Worm (Caenorhabditis elegans): ENCODE results near the gene gnrr-5.
"Not testable (repeated sequence)": the region's sequence is repeated elsewhere in the genome, so short reads cannot be mapped to it uniquely, and the experiment has no call there.

The gnrr-5 gene

DNA sequence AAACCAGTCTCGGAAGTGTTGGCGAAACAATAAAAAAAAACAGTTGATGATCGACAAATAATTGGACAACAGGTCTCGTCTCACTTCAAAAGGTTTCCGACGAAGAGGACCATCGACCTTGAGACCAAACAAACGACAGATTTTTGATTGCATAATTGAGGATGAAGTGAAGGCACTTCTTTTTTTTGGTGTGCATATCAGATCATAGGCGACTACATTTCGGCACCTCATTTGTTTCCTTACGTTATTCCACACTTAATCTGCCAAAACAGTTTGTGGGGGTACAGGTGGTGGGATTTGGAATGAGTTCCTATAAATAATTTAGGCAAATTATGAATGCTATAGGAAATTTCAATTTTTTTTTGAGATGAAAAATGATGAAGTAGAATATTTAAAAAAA lies 32.1 kb upstream of the gnrr-5 start:
- TF ChIP-seq lin-11 (tag; optimal IDR thresholded peaks at IDR 0.05), result no peak
- no peak for TF ChIP-seq nhr-237 (tag; optimal IDR thresholded peaks at IDR 0.05)
- no peak for TF ChIP-seq sma-3 (GFP tag; optimal IDR thresholded peaks at IDR 0.05)
- no peak for TF ChIP-seq nhr-10 (tag; optimal IDR thresholded peaks at IDR 0.05)
- TF ChIP-seq mdl-1 (tag; optimal IDR thresholded peaks at IDR 0.05), result no peak
- TF ChIP-seq ztf-11 (tag; optimal IDR thresholded peaks at IDR 0.05), result no peak
- TF ChIP-seq peb-1 (tag; optimal IDR thresholded peaks at IDR 0.05), result no peak
- TF ChIP-seq unc-55 (GFP tag; optimal IDR thresholded peaks at IDR 0.05), result no peak
- TF ChIP-seq lin-13 (GFP tag; optimal IDR thresholded peaks at IDR 0.05), result no peak
- no peak for TF ChIP-seq ceh-82 (tag; optimal IDR thresholded peaks at IDR 0.05)
- no peak for TF ChIP-seq R02D3.7 (tag; optimal IDR thresholded peaks at IDR 0.05)

DNA sequence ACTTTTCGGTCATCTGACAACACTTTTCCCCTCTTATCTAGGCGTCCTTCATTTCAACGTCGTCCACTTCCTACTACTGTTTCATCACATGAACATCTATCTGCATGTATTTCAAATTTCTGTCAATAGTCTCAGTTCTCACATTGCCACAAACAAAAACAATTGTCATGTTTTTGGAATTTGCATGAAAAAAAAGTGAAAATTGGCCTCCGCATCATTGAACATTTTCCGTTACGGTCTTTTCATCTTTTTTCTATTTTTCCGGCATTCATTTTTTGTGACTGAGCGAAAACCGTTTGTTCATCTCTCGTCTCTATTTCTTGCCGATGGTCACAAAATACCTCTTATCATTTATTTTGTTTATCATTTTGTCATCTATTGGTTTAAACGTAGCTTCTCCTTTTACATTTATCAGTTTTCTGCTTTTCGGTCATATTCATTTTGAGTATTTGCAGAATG lies 28.5 kb upstream of the gnrr-5 start, which contains the start of gene exc-15:
TSS of gene exc-15 (plus strand) at position 411 of the 459 bp plus-strand sequence.
- TF ChIP-seq sma-3 (GFP tag; optimal IDR thresholded peaks at IDR 0.05), result peak; percentile 19
- TF ChIP-seq lin-39 (tag; optimal IDR thresholded peaks at IDR 0.05), result no peak
- peak; percentile 15 for TF ChIP-seq gmeb-1 (tag; optimal IDR thresholded peaks at IDR 0.05)
- peak; percentile 66 for TF ChIP-seq nhr-25 (tag; optimal IDR thresholded peaks at IDR 0.05)
- TF ChIP-seq ama-1 (optimal IDR thresholded peaks at IDR 0.05), result no peak
- peak; percentile 4 for TF ChIP-seq F13H6.1 (tag; optimal IDR thresholded peaks at IDR 0.05)
- no peak for TF ChIP-seq nhr-11 (tag; optimal IDR thresholded peaks at IDR 0.05)
- no peak for TF ChIP-seq nhr-6 (tag; optimal IDR thresholded peaks at IDR 0.05)
- TF ChIP-seq lin-13 (GFP tag; optimal IDR thresholded peaks at IDR 0.05), result no peak
- TF ChIP-seq sma-9 (GFP tag; optimal IDR thresholded peaks at IDR 0.05), result peak; percentile 35
- no peak for TF ChIP-seq sma-9 (tag; optimal IDR thresholded peaks at IDR 0.05)
- no peak for TF ChIP-seq ztf-4 (tag; optimal IDR thresholded peaks at IDR 0.05)
- no peak for TF ChIP-seq nhr-10 (tag; optimal IDR thresholded peaks at IDR 0.05)
- no peak for TF ChIP-seq egl-27 (tag; optimal IDR thresholded peaks at IDR 0.05)
- no peak for TF ChIP-seq ztf-11 (tag; optimal IDR thresholded peaks at IDR 0.05)
- peak in 1 of 2 experiments; percentile 39 for TF ChIP-seq lsy-2 (tag; optimal IDR thresholded peaks at IDR 0.05)
- peak; percentile 29 for TF ChIP-seq Y55F3AM.14 (GFP tag; optimal IDR thresholded peaks at IDR 0.05)
- no peak for TF ChIP-seq elt-1 (tag; optimal IDR thresholded peaks at IDR 0.05)
- peak; percentile 60 for TF ChIP-seq skn-1 (tag; optimal IDR thresholded peaks at IDR 0.05)
- TF ChIP-seq unc-62 (GFP tag; optimal IDR thresholded peaks at IDR 0.05), result no peak
- TF ChIP-seq nhr-23 (tag; optimal IDR thresholded peaks at IDR 0.05), result no peak
- TF ChIP-seq nhr-21 (tag; optimal IDR thresholded peaks at IDR 0.05), result peak; percentile 49
- TF ChIP-seq nhr-12 (tag; optimal IDR thresholded peaks at IDR 0.05), result no peak
- no peak for TF ChIP-seq elt-3 (tag; optimal IDR thresholded peaks at IDR 0.05)
- no peak for TF ChIP-seq ztf-1 (GFP tag; conservative IDR thresholded peaks at IDR 0.05)
- peak; percentile 77 for TF ChIP-seq fos-1 (tag; optimal IDR thresholded peaks at IDR 0.05)
- peak; percentile 29 for TF ChIP-seq crh-2 (tag; optimal IDR thresholded peaks at IDR 0.05)
- TF ChIP-seq nhr-129 (tag; optimal IDR thresholded peaks at IDR 0.05), result peak; percentile 85
- no peak for TF ChIP-seq peb-1 (tag; optimal IDR thresholded peaks at IDR 0.05)
- TF ChIP-seq unc-55 (GFP tag; optimal IDR thresholded peaks at IDR 0.05), result no peak
- peak; percentile 56 for TF ChIP-seq blmp-1 (tag; optimal IDR thresholded peaks at IDR 0.05; ENCODE audit: insufficient read depth)
- TF ChIP-seq mdl-1 (tag; optimal IDR thresholded peaks at IDR 0.05), result no peak
- TF ChIP-seq nhr-237 (tag; optimal IDR thresholded peaks at IDR 0.05), result no peak

DNA sequence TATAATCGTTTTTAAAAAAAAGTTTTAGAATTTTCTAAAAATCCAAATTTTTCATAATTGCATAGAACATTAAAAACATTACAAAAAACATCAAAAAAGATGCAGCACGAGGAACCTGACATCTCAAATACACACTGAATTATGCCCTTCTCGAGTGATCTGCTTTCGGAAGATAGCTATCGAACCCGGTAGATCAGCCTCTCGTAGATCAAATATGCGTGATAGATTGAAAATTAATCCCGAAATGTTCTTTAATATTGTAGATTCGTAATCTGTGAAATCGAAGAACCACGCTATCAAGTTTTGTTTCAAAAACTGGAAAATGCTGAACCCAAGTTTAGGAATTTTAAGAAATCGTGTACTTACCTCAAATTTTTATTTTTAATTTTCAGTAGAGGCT lies 27.3 kb upstream of the gnrr-5 start:
- no peak for TF ChIP-seq nhr-12 (tag; optimal IDR thresholded peaks at IDR 0.05)
- no peak for TF ChIP-seq elt-1 (tag; optimal IDR thresholded peaks at IDR 0.05)
- no peak for TF ChIP-seq zag-1 (tag; optimal IDR thresholded peaks at IDR 0.05)
- no peak for TF ChIP-seq ztf-4 (tag; optimal IDR thresholded peaks at IDR 0.05)
- no peak for TF ChIP-seq gmeb-1 (tag; optimal IDR thresholded peaks at IDR 0.05)
- TF ChIP-seq sma-9 (GFP tag; optimal IDR thresholded peaks at IDR 0.05), result no peak
- TF ChIP-seq sma-9 (tag; optimal IDR thresholded peaks at IDR 0.05), result no peak
- TF ChIP-seq ceh-82 (tag; optimal IDR thresholded peaks at IDR 0.05), result no peak
- TF ChIP-seq unc-39 (tag; optimal IDR thresholded peaks at IDR 0.05), result no peak
- TF ChIP-seq Y55F3AM.14 (GFP tag; optimal IDR thresholded peaks at IDR 0.05), result no peak

DNA sequence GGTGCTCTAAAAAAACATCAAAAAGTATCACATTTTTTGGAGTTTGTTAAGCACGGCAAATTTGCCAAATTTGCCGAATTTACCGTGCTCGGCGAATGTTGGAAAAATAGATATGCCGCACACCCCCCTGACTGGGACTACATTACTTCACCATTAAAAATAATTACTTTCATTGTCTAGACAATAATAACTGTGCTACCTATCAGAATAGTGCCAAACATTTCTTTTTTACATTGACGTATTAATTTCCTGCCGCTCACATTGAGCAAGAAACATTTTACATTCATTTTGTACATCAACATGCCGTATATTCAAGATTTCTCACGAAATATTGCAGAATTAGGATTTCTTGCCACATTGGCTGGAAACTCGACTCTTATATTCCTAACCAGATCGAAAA lies 20.0 kb upstream of the gnrr-5 start, which contains the start of gene str-35:
TSS of gene str-35 (plus strand) at position 301 of the 400 bp plus-strand sequence.
- TF ChIP-seq lin-11, mab-5, ceh-82 (tag; optimal IDR thresholded peaks at IDR 0.05): not testable (repeated sequence)
